Worm (Caenorhabditis elegans): ENCODE data around the gene zmp-5.
A peak's percentile ranks its signal among the peaks of the same experiment; 100 is the strongest.

zmp-5 gene

DNA sequence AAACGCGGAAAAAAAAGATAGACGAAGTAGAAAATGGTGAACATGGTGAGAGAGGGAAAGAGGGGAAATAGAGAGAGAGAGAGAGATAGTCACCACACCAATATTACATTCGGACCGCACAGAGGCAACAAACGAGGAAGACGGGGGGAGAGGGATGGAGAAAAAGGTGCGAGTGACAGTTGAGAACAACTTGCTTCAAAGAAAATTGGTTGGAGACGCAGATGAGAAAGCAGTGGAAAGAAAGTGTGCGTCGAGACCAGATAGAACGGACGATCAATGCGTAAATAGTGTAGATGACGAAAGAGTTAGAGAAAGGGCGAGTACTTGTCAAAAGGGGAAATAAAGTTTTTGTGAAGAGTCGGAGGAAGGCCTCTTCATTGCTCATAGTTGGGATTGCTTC is 23.5 kb downstream of the zmp-5 start (continued):
- TF ChIP-seq lsy-2 (tag; optimal IDR thresholded peaks at IDR 0.05) (peak; percentile 39 to 78), mbf-1 (tag; optimal IDR thresholded peaks at IDR 0.05) (no peak), F13H6.1 (tag; optimal IDR thresholded peaks at IDR 0.05) (peak; percentile 91), sma-3 (GFP tag; optimal IDR thresholded peaks at IDR 0.05) (peak; percentile 71), nhr-12 (tag; optimal IDR thresholded peaks at IDR 0.05) (no peak), nhr-237 (tag; optimal IDR thresholded peaks at IDR 0.05) (peak; percentile 15), sma-9 (GFP tag; optimal IDR thresholded peaks at IDR 0.05) (peak; percentile 91), sma-9 (tag; optimal IDR thresholded peaks at IDR 0.05) (no peak), nhr-129 (tag; optimal IDR thresholded peaks at IDR 0.05) (peak; percentile 95), lin-39 (tag; optimal IDR thresholded peaks at IDR 0.05) (no peak), nhr-25 (tag; optimal IDR thresholded peaks at IDR 0.05) (peak; percentile 81), elt-3 (tag; optimal IDR thresholded peaks at IDR 0.05) (no peak), nhr-21 (tag; optimal IDR thresholded peaks at IDR 0.05) (peak; percentile 70), alr-1 (tag; optimal IDR thresholded peaks at IDR 0.05) (peak; percentile 12), nhr-6 (tag; optimal IDR thresholded peaks at IDR 0.05) (peak; percentile 92), skn-1 (tag; optimal IDR thresholded peaks at IDR 0.05) (no peak), egl-27 (tag; optimal IDR thresholded peaks at IDR 0.05) (peak; percentile 81), crh-2 (tag; optimal IDR thresholded peaks at IDR 0.05) (peak; percentile 88), ceh-16 (tag; optimal IDR thresholded peaks at IDR 0.05) (peak; percentile 34), R02D3.7 (tag; optimal IDR thresholded peaks at IDR 0.05) (no peak), elt-1 (tag; optimal IDR thresholded peaks at IDR 0.05) (no peak), blmp-1 (tag; optimal IDR thresholded peaks at IDR 0.05; ENCODE audit: insufficient read depth) (peak; percentile 79), mdl-1 (tag; optimal IDR thresholded peaks at IDR 0.05) (peak; percentile 51 to 62)

DNA sequence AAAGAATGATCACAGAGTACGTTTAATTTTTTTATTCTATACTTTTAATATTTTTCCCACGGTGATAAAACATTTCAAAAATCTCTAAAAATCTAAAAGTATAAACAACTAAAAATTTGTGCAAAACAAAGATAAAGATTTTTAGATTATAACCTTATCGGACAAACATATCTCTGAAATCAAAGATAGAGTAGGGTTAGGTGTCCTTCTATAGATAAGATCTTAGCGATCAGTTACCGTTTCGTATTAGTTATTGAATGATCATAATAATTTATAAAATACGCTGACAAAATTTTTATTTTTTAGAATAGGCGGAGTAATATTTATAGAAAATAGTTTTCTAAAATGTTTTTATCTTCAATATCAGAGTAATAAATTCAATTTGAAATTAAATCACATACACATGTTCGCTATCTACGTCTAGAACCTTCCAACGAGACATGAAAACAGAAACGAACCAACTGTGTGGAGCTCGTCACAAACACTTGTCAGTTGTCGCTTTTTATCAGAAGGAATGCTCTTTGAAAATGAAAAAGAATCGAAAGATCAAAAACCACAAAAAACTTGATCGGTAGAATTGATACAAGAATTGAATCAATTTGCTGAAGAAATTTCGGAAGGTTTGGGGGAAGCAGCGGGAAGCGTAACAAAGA is 24.8 kb downstream of the zmp-5 start:
- TF ChIP-seq elt-3 (tag; optimal IDR thresholded peaks at IDR 0.05) (no peak), nhr-25 (tag; optimal IDR thresholded peaks at IDR 0.05) (peak; percentile 62), ama-1 (optimal IDR thresholded peaks at IDR 0.05) (no peak), lin-11 (tag; optimal IDR thresholded peaks at IDR 0.05) (no peak), nhr-6 (tag; optimal IDR thresholded peaks at IDR 0.05) (no peak), nhr-129 (tag; optimal IDR thresholded peaks at IDR 0.05) (peak; percentile 46), ceh-82 (tag; optimal IDR thresholded peaks at IDR 0.05) (no peak), nhr-21 (tag; optimal IDR thresholded peaks at IDR 0.05) (no peak), ztf-11 (tag; optimal IDR thresholded peaks at IDR 0.05) (no peak), lin-39 (tag; optimal IDR thresholded peaks at IDR 0.05) (no peak), peb-1 (tag; optimal IDR thresholded peaks at IDR 0.05) (no peak), nhr-237 (tag; optimal IDR thresholded peaks at IDR 0.05) (no peak), sma-3 (GFP tag; optimal IDR thresholded peaks at IDR 0.05) (no peak), crh-2 (tag; optimal IDR thresholded peaks at IDR 0.05) (peak; percentile 35), gmeb-1 (tag; optimal IDR thresholded peaks at IDR 0.05) (no peak), alr-1 (tag; optimal IDR thresholded peaks at IDR 0.05) (no peak), sem-4 (tag; optimal IDR thresholded peaks at IDR 0.05) (no peak), ztf-4 (tag; optimal IDR thresholded peaks at IDR 0.05) (peak; percentile 21), unc-39 (tag; optimal IDR thresholded peaks at IDR 0.05) (no peak), skn-1 (tag; optimal IDR thresholded peaks at IDR 0.05) (no peak), lsy-2 (tag; optimal IDR thresholded peaks at IDR 0.05) (peak in 1 of 2 experiments; percentile 40), unc-55 (GFP tag; optimal IDR thresholded peaks at IDR 0.05) (no peak), F13H6.1 (tag; optimal IDR thresholded peaks at IDR 0.05) (peak; percentile 55), ztf-1 (GFP tag; conservative IDR thresholded peaks at IDR 0.05) (no peak), elt-1 (tag; optimal IDR thresholded peaks at IDR 0.05) (peak; percentile 99), nhr-12 (tag; optimal IDR thresholded peaks at IDR 0.05) (no peak), mdl-1 (tag; optimal IDR thresholded peaks at IDR 0.05) (no peak), unc-62 (GFP tag; optimal IDR thresholded peaks at IDR 0.05) (no peak), lin-13 (GFP tag; optimal IDR thresholded peaks at IDR 0.05) (peak; percentile 6), egl-27 (tag; optimal IDR thresholded peaks at IDR 0.05) (no peak), zag-1 (tag; optimal IDR thresholded peaks at IDR 0.05) (no peak), nhr-11 (tag; optimal IDR thresholded peaks at IDR 0.05) (no peak), nhr-23 (tag; optimal IDR thresholded peaks at IDR 0.05) (peak; percentile 89), R02D3.7 (tag; optimal IDR thresholded peaks at IDR 0.05) (no peak), blmp-1 (tag; optimal IDR thresholded peaks at IDR 0.05; ENCODE audit: insufficient read depth) (no peak), nhr-77 (tag; optimal IDR thresholded peaks at IDR 0.05) (no peak), Y55F3AM.14 (GFP tag; optimal IDR thresholded peaks at IDR 0.05) (no peak), mab-5 (tag; optimal IDR thresholded peaks at IDR 0.05) (no peak), ceh-16 (tag; optimal IDR thresholded peaks at IDR 0.05) (peak; percentile 95), sma-9 (GFP tag; optimal IDR thresholded peaks at IDR 0.05) (peak; percentile 39), sma-9 (tag; optimal IDR thresholded peaks at IDR 0.05) (no peak), snpc-4 (tag; optimal IDR thresholded peaks at IDR 0.05) (no peak), ZK546.5 (tag; optimal IDR thresholded peaks at IDR 0.05) (no peak), fos-1 (tag; optimal IDR thresholded peaks at IDR 0.05) (no peak), nhr-10 (tag; optimal IDR thresholded peaks at IDR 0.05) (no peak), mbf-1 (tag; optimal IDR thresholded peaks at IDR 0.05) (no peak), C34F6.9 (tag; optimal IDR thresholded peaks at IDR 0.05) (peak; percentile 4), aly-2 (tag; optimal IDR thresholded peaks at IDR 0.05) (no peak), dmd-4 (tag; optimal IDR thresholded peaks at IDR 0.05) (no peak)

Data from whole organism, L2 larva.